Worm (Caenorhabditis elegans): ENCODE data around the gene srx-118.

DNA sequence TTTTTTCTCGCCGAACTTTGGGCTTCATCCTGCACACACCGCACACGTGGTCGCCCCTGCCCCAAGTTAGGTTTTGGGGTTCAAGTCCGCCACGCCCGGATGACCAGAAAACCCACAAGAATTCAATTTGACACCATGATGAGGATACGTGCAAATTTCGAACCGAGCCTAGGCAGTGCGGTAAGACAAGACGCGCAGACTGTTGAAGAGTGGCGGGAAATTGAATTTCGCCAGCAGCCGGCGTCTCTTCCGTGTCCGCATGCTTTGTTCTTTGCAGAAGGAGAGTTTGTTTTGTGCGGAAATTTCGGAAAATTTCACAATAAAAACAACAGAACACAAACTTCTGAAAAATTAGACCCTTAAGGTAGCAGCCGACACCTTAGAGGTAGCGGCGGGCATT is 25.7 kb upstream of the srx-118 start:
- TF ChIP-seq Y67H2A.10 (GFP tag; conservative IDR thresholded peaks at IDR 0.05) (no peak), unc-62 (GFP tag; optimal IDR thresholded peaks at IDR 0.05) (no peak)
